Fruit fly (Drosophila melanogaster) whole organism: ENCODE measurements around the gene PCID2.
"Not testable (repeated sequence)": the region's sequence is repeated elsewhere in the genome, so short reads cannot be mapped to it uniquely, and the experiment has no call there.

Source experiments
- CG8478 ChIP-seq: fragments of >200 bp; optimal IDR thresholded peaks from 2 replicates; lab custom pipeline; 2018; ENCODE audit warnings: inconsistent platforms
- Dll ChIP-seq: fragments of >200 bp; optimal IDR thresholded peaks from 2 replicates; lab custom pipeline; 2017
- EcR ChIP-seq, 2 experiments: fragments of >200 bp; optimal IDR thresholded peaks; 2 replicates each; lab custom pipeline; 2017; ENCODE audit warnings: missing biosample characterization in 2 of 2, missing genetic modification characterization in 2 of 2, missing genetic modification reagents in 2 of 2
- pan ChIP-seq: fragments of >200 bp; optimal IDR thresholded peaks from 2 replicates; lab custom pipeline; 2017
- psq ChIP-seq: fragments of >200 bp; optimal IDR thresholded peaks from 2 replicates; lab custom pipeline; 2017
- usp ChIP-seq: fragments of >200 bp; optimal IDR thresholded peaks from 2 replicates; lab custom pipeline; 2017; ENCODE audit warnings: missing biosample characterization, missing genetic modification characterization, mixed read lengths

The PCID2 gene

DNA sequence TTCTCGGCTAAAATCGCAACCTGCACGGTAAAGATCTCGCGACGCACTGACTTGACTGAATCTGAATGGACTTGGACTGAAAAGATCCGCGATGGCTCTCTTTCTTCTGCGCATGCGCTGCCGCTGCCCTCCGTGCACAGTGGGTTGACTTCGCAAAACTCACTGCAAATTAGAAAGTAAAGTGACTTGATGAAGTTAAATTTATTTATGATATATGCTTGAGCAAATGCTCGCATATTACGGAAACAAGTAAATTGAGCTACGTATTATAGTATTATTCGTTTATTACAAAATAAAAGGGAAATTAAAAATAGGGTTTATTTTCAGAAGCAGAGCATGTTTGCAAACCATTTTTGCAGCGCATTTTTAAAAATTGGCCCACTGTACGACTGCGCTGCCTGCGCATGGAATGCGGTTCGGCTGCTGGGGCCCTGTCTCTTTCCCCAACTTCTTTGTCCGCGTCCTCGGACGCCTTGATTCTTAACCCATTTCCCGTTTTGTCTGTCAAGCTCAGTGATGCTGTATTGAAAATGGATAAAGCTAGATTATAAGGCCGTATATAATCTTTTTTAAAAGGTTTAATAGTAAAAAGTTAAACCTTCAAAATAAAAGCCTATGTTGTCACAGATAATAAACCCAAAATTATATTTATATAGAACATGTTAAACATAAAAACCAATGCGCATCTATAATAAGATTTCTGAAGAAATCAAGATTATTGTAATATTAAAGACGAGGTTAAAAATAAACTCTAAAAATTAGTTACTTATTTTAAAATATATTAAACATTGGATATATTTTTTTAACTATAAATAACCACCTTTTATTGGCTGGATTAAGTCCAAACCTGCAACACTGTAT, 38.3 kb upstream of the PCID2 start, which contains the start of gene rt:
TSS of gene rt (minus strand) at position 51 of the 861 bp plus-strand sequence.
- no peak for TF ChIP-seq pan (lab: Kevin White, UChicago)

- TF ChIP-seq CG8478 (lab: Kevin White, UChicago) (no peak), Dll (lab: Kevin White, UChicago) (no peak), psq (lab: Kevin White, UChicago) (no peak), EcR (GFP tag; optimal IDR thresholded peaks at IDR 0.05; lab: Kevin White, UChicago) (no peak), pan (lab: Kevin White, UChicago) (no peak), usp (no peak)
Measured at dm6 chr3L:11588594-11588993, 37.6 kb upstream of the PCID2 start.

DNA sequence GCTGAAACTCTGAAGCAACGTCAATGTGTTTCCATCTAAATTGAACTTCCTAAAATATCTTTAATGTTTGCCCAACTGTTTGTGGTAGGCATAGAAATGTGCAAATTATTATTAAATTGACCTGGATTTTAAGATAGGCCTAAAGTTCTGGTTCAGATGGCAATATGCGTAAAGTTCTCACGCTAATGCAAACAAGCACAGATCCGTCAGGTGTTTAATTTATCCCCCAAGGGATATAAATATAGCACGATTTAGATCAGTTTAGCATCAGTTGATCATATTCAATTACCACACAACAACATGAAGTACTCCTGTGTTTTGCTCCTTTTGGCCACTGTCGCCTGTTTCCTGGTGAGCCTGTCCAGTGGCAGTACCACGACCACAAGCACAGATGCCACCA, 36.8 kb upstream of the PCID2 start, which contains the start of gene CG7377:
TSS of gene CG7377 (plus strand) at position 301 of the 400 bp plus-strand sequence.
- TF ChIP-seq pan (lab: Kevin White, UChicago); psq (lab: Kevin White, UChicago); EcR (GFP tag; optimal IDR thresholded peaks at IDR 0.05; lab: Kevin White, UChicago): not testable (repeated sequence)

- TF ChIP-seq psq (lab: Kevin White, UChicago), result no peak
- TF ChIP-seq CG8478 (lab: Kevin White, UChicago), result no peak
- no peak for TF ChIP-seq EcR (GFP tag; optimal IDR thresholded peaks at IDR 0.05; lab: Kevin White, UChicago)
- TF ChIP-seq Dll (lab: Kevin White, UChicago), result no peak
- no peak for TF ChIP-seq usp
- TF ChIP-seq pan (lab: Kevin White, UChicago), result no peak
Measured at dm6 chr3L:11591131-11591530, 35.1 kb upstream of the PCID2 start, which contains the start of gene CG33268. CG33268 (minus strand) TSS chr3L:11591231.

- TF ChIP-seq psq (lab: Kevin White, UChicago) (no peak), CG8478 (lab: Kevin White, UChicago) (no peak), pan (lab: Kevin White, UChicago) (no peak), EcR (GFP tag; optimal IDR thresholded peaks at IDR 0.05; lab: Kevin White, UChicago) (no peak), Dll (lab: Kevin White, UChicago) (no peak), usp (no peak)
Measured at dm6 chr3L:11591803-11592202, 34.4 kb upstream of the PCID2 start.

DNA sequence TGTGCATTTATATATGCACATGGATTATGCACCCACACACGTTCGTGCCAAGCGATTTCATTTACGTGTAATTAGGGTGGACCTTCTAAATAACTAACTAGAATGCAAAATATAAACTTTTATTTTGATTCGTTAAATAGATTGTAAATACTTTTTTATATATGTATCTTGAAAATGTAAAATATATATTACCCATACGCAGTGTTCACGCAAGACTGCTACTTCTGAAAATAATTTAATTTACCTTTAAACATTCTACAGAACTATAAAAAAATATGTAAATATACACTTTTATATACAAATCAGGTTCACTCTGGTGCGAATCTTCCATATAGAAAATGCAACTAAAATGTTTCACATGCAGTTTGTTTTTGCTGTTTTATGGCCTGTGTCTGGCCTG, 32.5 kb upstream of the PCID2 start:
- no peak for TF ChIP-seq psq (lab: Kevin White, UChicago)
- no peak for TF ChIP-seq EcR (GFP tag; optimal IDR thresholded peaks at IDR 0.05; lab: Kevin White, UChicago)
- TF ChIP-seq CG8478 (lab: Kevin White, UChicago), result no peak
- no peak for TF ChIP-seq Dll (lab: Kevin White, UChicago)
- no peak for TF ChIP-seq usp
- TF ChIP-seq pan (lab: Kevin White, UChicago), result no peak

- TF ChIP-seq pan (lab: Kevin White, UChicago) (no peak), usp (no peak), EcR (GFP tag; optimal IDR thresholded peaks at IDR 0.05; lab: Kevin White, UChicago) (no peak), psq (lab: Kevin White, UChicago) (no peak), CG8478 (lab: Kevin White, UChicago) (no peak), Dll (lab: Kevin White, UChicago) (no peak)
Measured at dm6 chr3L:11596585-11597252, 29.5 kb upstream of the PCID2 start, which contains the start of gene CG7368. CG7368 (plus strand) TSS chr3L:11597202.

DNA sequence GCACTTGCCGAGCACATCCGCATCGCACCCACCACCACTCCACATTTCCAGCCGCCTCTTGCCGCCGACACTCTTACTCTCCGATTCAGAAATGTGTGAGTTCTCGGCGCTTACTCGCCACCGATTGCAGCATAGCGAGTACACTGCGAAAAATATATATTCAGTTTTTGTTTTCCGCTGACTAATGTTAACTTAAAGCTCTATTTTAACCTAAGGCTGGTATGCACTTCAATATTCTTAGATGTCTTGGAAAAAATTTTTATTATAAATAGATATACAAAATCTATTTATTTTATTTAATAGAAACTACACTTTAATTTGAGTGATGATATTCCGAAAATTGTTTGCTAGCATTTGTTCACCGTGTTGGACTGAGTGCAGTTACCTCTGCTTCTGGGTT, 27.0 kb upstream of the PCID2 start:
- TF ChIP-seq Dll (lab: Kevin White, UChicago) (no peak), psq (lab: Kevin White, UChicago) (no peak), CG8478 (lab: Kevin White, UChicago) (no peak), EcR (GFP tag; optimal IDR thresholded peaks at IDR 0.05; lab: Kevin White, UChicago) (no peak)

DNA sequence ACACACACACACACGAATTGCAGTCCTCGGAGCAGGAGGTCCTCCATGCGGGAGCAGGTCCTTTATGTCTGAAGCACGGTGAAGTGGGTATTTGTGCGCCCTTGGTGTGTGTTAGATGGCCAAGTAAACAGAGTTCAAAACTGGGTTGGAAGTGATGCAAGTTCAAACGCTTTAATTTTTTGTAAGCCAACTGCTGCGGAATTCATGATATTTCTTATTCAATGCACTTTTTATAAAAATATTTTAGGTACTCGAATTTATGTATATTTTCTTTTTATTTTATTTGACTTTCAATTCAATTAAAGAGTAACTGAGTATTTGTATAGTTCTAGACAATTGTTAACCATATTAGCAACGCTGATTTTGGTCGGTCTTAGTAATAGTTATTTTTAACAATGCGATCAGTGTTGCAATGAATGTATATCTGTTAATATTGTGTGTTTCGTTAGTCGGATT, 26.2 kb upstream of the PCID2 start, which contains the start of the genes CG14137 and CG46394:
TSS of gene CG14137 (minus strand) at position 101 of the 456 bp plus-strand sequence.
TSS of gene CG46394 (plus strand) at position 406 of the 456 bp plus-strand sequence.
- TF ChIP-seq usp (no peak), psq (lab: Kevin White, UChicago) (no peak), pan (lab: Kevin White, UChicago) (no peak), CG8478 (lab: Kevin White, UChicago) (no peak), Dll (lab: Kevin White, UChicago) (no peak), EcR (GFP tag; optimal IDR thresholded peaks at IDR 0.05; lab: Kevin White, UChicago) (no peak)

DNA sequence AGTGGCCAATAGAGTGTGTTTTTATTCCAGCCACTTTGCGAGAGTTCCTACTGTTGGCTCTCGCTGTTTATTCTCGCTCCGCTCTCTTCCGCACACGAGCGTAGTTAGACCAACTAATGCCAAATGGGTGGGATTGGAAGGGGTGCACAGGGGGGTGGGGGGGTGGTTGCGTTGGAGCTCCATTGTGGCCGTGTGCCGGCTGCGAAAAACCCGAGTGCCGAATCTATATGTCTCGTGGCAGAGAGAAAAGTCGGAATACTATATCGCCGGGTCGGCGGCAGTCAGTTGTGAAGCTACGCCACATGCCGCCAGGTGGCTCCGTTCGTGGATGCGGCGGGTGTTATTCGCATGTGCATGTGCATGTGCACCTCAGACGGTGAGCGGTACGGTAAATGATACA, 25.1 kb upstream of the PCID2 start:
- TF ChIP-seq EcR (GFP tag; optimal IDR thresholded peaks at IDR 0.05; lab: Kevin White, UChicago) (no peak), CG8478 (lab: Kevin White, UChicago) (no peak), psq (lab: Kevin White, UChicago) (no peak), usp (no peak), Dll (lab: Kevin White, UChicago) (no peak), pan (lab: Kevin White, UChicago) (no peak)

DNA sequence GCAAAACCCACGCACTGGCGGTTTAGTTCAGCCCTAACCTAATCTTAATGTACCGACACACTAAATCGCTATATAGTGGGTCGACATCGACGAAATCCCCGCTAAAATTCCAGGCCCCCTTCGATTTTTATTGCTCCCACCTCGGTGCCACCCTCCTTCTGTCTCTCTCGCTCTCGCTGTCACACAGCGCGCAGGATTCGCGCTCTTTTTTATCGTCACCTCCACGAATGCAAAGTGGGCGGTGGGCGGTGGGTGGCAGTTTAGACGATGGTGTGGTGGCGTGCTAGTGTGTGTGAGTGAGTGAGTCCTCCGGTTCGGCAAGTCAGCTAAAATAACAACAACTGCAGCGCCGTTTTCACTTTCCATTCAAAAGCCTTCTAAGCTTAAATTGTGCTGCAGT, 24.2 kb upstream of the PCID2 start:
- TF ChIP-seq pan (lab: Kevin White, UChicago) (no peak), CG8478 (lab: Kevin White, UChicago) (no peak), EcR (GFP tag; optimal IDR thresholded peaks at IDR 0.05; lab: Kevin White, UChicago) (no peak), psq (lab: Kevin White, UChicago) (no peak)
